Fruit fly (Drosophila melanogaster) whole organism, embryonic: ENCODE results near the gene CG11791.
A peak's percentile ranks its signal among the peaks of the same experiment; 100 is the strongest.

Experiments used
- Bteb2 ChIP-seq: fragments of 200-800 bp; sonication (Bioruptor generic); optimal IDR thresholded peaks from 2 replicates; lab custom pipeline; 2016; ENCODE audit warnings: missing biosample characterization, missing genetic modification characterization
- CG11456 ChIP-seq: fragments of 200-800 bp; sonication (Bioruptor generic); IDR thresholded peaks from 3 replicates; pipeline ENCODE4 v1.3.6; 2022; ENCODE audit warnings: missing biosample characterization, missing genetic modification characterization
- CG11723 ChIP-seq: fragments of 200-800 bp; sonication (Bioruptor generic); optimal IDR thresholded peaks from 2 replicates; lab custom pipeline; 2017; ENCODE audit warnings: missing biosample characterization, mild to moderate bottlenecking, missing genetic modification characterization
- CG12659 ChIP-seq: fragments of 200-800 bp; sonication (Bioruptor generic); optimal IDR thresholded peaks from 3 replicates; lab custom pipeline; 2017; ENCODE audit warnings: mild to moderate bottlenecking, missing biosample characterization, missing genetic modification reagents, missing genetic modification characterization
- CG12769 ChIP-seq: fragments of 200-800 bp; sonication (Bioruptor generic); optimal IDR thresholded peaks from 2 replicates; lab custom pipeline; 2019; ENCODE audit warnings: missing biosample characterization, mild to moderate bottlenecking, missing genetic modification characterization, moderate library complexity
- CG14667 ChIP-seq: fragments of 200-800 bp; sonication (Bioruptor generic); IDR thresholded peaks from 2 replicates; pipeline ENCODE4 v1.3.6; 2022; ENCODE audit warnings: missing biosample characterization, missing genetic modification characterization
- CG16779 ChIP-seq: fragments of 200-800 bp; sonication (Bioruptor generic); IDR thresholded peaks from 2 replicates; pipeline ENCODE4 v1.3.6; 2022; ENCODE audit warnings: missing biosample characterization, missing genetic modification characterization
- CG2116 ChIP-seq: fragments of 200-800 bp; sonication (Bioruptor generic); optimal IDR thresholded peaks from 3 replicates; lab custom pipeline; 2018; ENCODE audit warnings: missing biosample characterization, mild to moderate bottlenecking, missing genetic modification characterization
- CG2199 ChIP-seq: fragments of 200-800 bp; sonication (Bioruptor generic); IDR thresholded peaks from 3 replicates; pipeline ENCODE4 v1.3.6; 2022; ENCODE audit warnings: missing biosample characterization, missing genetic modification characterization
- CG31224 ChIP-seq: fragments of 200-800 bp; sonication (Bioruptor generic); IDR thresholded peaks from 2 replicates; pipeline ENCODE4 v1.3.6; 2022; ENCODE audit warnings: missing biosample characterization, missing genetic modification characterization
- CG34224 ChIP-seq: fragments of 200-800 bp; sonication (Bioruptor generic); IDR thresholded peaks from 3 replicates; pipeline ENCODE4 v1.3.6; 2022; ENCODE audit warnings: missing biosample characterization, missing genetic modification characterization; ENCODE audit not compliant: partially characterized antibody
- CG42726 ChIP-seq: fragments of 200-800 bp; sonication (Bioruptor generic); IDR thresholded peaks from 2 replicates; pipeline ENCODE4 v1.3.6; 2022; ENCODE audit warnings: missing biosample characterization, missing genetic modification characterization; ENCODE audit not compliant: partially characterized antibody
- CG6791 ChIP-seq: fragments of 200-800 bp; sonication (Bioruptor generic); IDR thresholded peaks from 3 replicates; pipeline ENCODE4 v1.3.6; 2022; ENCODE audit warnings: missing biosample characterization, missing genetic modification characterization; ENCODE audit not compliant: partially characterized antibody
- CG8290 ChIP-seq, 3 experiments: fragments of 200-800 bp; sonication (Bioruptor generic); optimal IDR thresholded peaks; 2 replicates each; lab custom pipeline; 2016 to 2019; ENCODE audit warnings: missing biosample characterization in 3 of 3, missing genetic modification characterization in 3 of 3, mild to moderate bottlenecking in 2 of 3, moderate library complexity in 1 of 3
- CG9215 ChIP-seq: fragments of 200-800 bp; sonication (Bioruptor generic); IDR thresholded peaks from 2 replicates; pipeline ENCODE4 v1.3.6; 2022; ENCODE audit warnings: missing biosample characterization, missing genetic modification characterization
- CG9609 ChIP-seq: fragments of 200-800 bp; sonication (Bioruptor generic); optimal IDR thresholded peaks from 3 replicates; lab custom pipeline; 2016; ENCODE audit warnings: missing biosample characterization, missing genetic modification characterization
- CrebB ChIP-seq: fragments of 200-800 bp; sonication (Bioruptor generic); optimal IDR thresholded peaks from 3 replicates; lab custom pipeline; 2018; ENCODE audit warnings: missing biosample characterization, mild to moderate bottlenecking, missing genetic modification characterization
- Dip2 ChIP-seq: fragments of 200-800 bp; sonication (Bioruptor generic); IDR thresholded peaks from 2 replicates; pipeline ENCODE4 v1.3.6; 2022; ENCODE audit warnings: missing biosample characterization, missing genetic modification characterization
- ERR ChIP-seq: fragments of 200-800 bp; sonication (Bioruptor generic); optimal IDR thresholded peaks from 2 replicates; lab custom pipeline; 2016; ENCODE audit warnings: missing biosample characterization, missing genetic modification characterization
- Ets65A ChIP-seq: fragments of 200-800 bp; sonication (Bioruptor generic); peaks from one replicate; lab custom pipeline; 2016; ENCODE audit warnings: missing biosample characterization, missing genetic modification characterization
- Fer2 ChIP-seq: fragments of 200-800 bp; sonication (Bioruptor generic); optimal IDR thresholded peaks from 2 replicates; lab custom pipeline; 2018; ENCODE audit warnings: missing biosample characterization, mild to moderate bottlenecking, missing genetic modification characterization, moderate library complexity
- Fer3 ChIP-seq: fragments of 200-800 bp; sonication (Bioruptor generic); optimal IDR thresholded peaks from 2 replicates; lab custom pipeline; 2018; ENCODE audit warnings: missing biosample characterization, mild to moderate bottlenecking, missing genetic modification characterization, moderate library complexity
- H15 ChIP-seq: fragments of 200-800 bp; sonication (Bioruptor generic); IDR thresholded peaks from 3 replicates; pipeline ENCODE4 v1.3.6; 2022; ENCODE audit warnings: missing biosample characterization, missing genetic modification characterization
- Mad ChIP-seq: fragments of 200-800 bp; sonication (Bioruptor generic); optimal IDR thresholded peaks from 2 replicates; lab custom pipeline; 2016; ENCODE audit warnings: missing biosample characterization, missing genetic modification characterization
- Nf-YA ChIP-seq: fragments of 200-800 bp; sonication (Bioruptor generic); IDR thresholded peaks from 2 replicates; pipeline ENCODE4 v1.3.6; 2022; ENCODE audit warnings: missing biosample characterization, missing genetic modification characterization
- Spps ChIP-seq: fragments of 200-800 bp; sonication (Bioruptor generic); optimal IDR thresholded peaks from 2 replicates; lab custom pipeline; 2018; ENCODE audit warnings: missing biosample characterization, mild to moderate bottlenecking, missing genetic modification characterization
- al ChIP-seq: fragments of 200-800 bp; sonication (Bioruptor generic); IDR thresholded peaks from 2 replicates; pipeline ENCODE4 v1.3.6; 2022; ENCODE audit warnings: missing biosample characterization, missing genetic modification characterization
- ara ChIP-seq: fragments of 200-800 bp; sonication (Bioruptor generic); IDR thresholded peaks from 2 replicates; pipeline ENCODE4 v1.3.6; 2022; ENCODE audit warnings: missing biosample characterization, missing genetic modification characterization
- az2 ChIP-seq: fragments of 200-800 bp; sonication (Bioruptor generic); optimal IDR thresholded peaks from 3 replicates; lab custom pipeline; 2016; ENCODE audit warnings: missing biosample characterization, missing genetic modification characterization
- cg ChIP-seq: fragments of 200-800 bp; sonication (Bioruptor generic); optimal IDR thresholded peaks from 3 replicates; lab custom pipeline; 2019; ENCODE audit warnings: missing biosample characterization, mild to moderate bottlenecking, missing genetic modification characterization, moderate library complexity
- da ChIP-seq: fragments of 200-800 bp; sonication (Bioruptor generic); optimal IDR thresholded peaks from 2 replicates; lab custom pipeline; 2016; ENCODE audit warnings: missing biosample characterization, missing genetic modification characterization
- danr ChIP-seq: fragments of 200-800 bp; sonication (Bioruptor generic); IDR thresholded peaks from 2 replicates; pipeline ENCODE4 v1.3.6; 2022; ENCODE audit warnings: missing biosample characterization, missing genetic modification characterization
- esg ChIP-seq: fragments of 200-800 bp; sonication (Bioruptor generic); conservative IDR thresholded peaks from 2 replicates; pipeline ENCODE4 v1.3.6; 2022; ENCODE audit warnings: missing biosample characterization, missing genetic modification characterization
- fd3F ChIP-seq: fragments of 200-800 bp; sonication (Bioruptor generic); optimal IDR thresholded peaks from 2 replicates; lab custom pipeline; 2018; ENCODE audit warnings: missing biosample characterization, mild to moderate bottlenecking, missing genetic modification characterization, moderate library complexity
- fd64A ChIP-seq: fragments of 200-800 bp; sonication (Bioruptor generic); optimal IDR thresholded peaks from 3 replicates; lab custom pipeline; 2018; ENCODE audit warnings: missing biosample characterization, mild to moderate bottlenecking, missing genetic modification characterization
- fu2 ChIP-seq: fragments of 200-800 bp; sonication (Bioruptor generic); optimal IDR thresholded peaks from 2 replicates; lab custom pipeline; 2016; ENCODE audit warnings: missing biosample characterization, missing genetic modification characterization
- gcm ChIP-seq: fragments of 200-800 bp; sonication (Bioruptor generic); optimal IDR thresholded peaks from 2 replicates; lab custom pipeline; 2019; ENCODE audit warnings: missing biosample characterization, mild to moderate bottlenecking, missing genetic modification characterization, moderate library complexity
- gcm2 ChIP-seq: fragments of 200-800 bp; sonication (Bioruptor generic); optimal IDR thresholded peaks from 2 replicates; lab custom pipeline; 2016; ENCODE audit warnings: missing biosample characterization, missing genetic modification characterization
- h ChIP-seq: fragments of >200 bp; optimal IDR thresholded peaks from 2 replicates; lab custom pipeline; 2017
- her ChIP-seq: fragments of 200-800 bp; sonication (Bioruptor generic); optimal IDR thresholded peaks from 2 replicates; lab custom pipeline; 2016; ENCODE audit warnings: missing biosample characterization, missing genetic modification characterization
- inv ChIP-seq: fragments of 200-800 bp; sonication (Bioruptor generic); IDR thresholded peaks from 2 replicates; pipeline ENCODE4 v1.3.6; 2022; ENCODE audit warnings: missing biosample characterization, missing genetic modification characterization; ENCODE audit not compliant: partially characterized antibody
- lbe ChIP-seq: fragments of 200-800 bp; sonication (Bioruptor generic); optimal IDR thresholded peaks from 2 replicates; lab custom pipeline; 2016; ENCODE audit warnings: missing biosample characterization, mild to moderate bottlenecking, missing genetic modification characterization
- pita ChIP-seq: fragments of 200-800 bp; sonication (Bioruptor generic); optimal IDR thresholded peaks from 2 replicates; lab custom pipeline; 2017; ENCODE audit warnings: missing biosample characterization, mild to moderate bottlenecking, missing genetic modification characterization
- ro ChIP-seq: fragments of 200-800 bp; sonication (Bioruptor generic); IDR thresholded peaks from 2 replicates; pipeline ENCODE4 v1.3.6; 2022; ENCODE audit warnings: missing biosample characterization, missing genetic modification characterization
- sc ChIP-seq, 3 experiments: fragments of >200 bp in 2 of 3; fragments of 200-800 bp in 1 of 3; sonication (Bioruptor generic) in 1 of 3; optimal IDR thresholded peaks; 2 replicates in 2 of 3; 3 replicates in 1 of 3; lab custom pipeline; 2017; ENCODE audit warnings: mild to moderate bottlenecking in 1 of 3, missing biosample characterization in 1 of 3, missing genetic modification characterization in 1 of 3, missing genetic modification reagents in 1 of 3
- sisA ChIP-seq: fragments of 200-800 bp; sonication (Bioruptor generic); IDR thresholded peaks from 2 replicates; pipeline ENCODE4 v1.3.6; 2022; ENCODE audit warnings: missing biosample characterization, missing genetic modification characterization
- tio ChIP-seq: fragments of 200-800 bp; sonication (Bioruptor generic); optimal IDR thresholded peaks from 2 replicates; lab custom pipeline; 2017; ENCODE audit warnings: missing biosample characterization, missing genetic modification characterization, inconsistent platforms
- trem ChIP-seq: fragments of 200-800 bp; optimal IDR thresholded peaks from 3 replicates; lab custom pipeline; 2019; ENCODE audit warnings: missing biosample characterization, mild to moderate bottlenecking, missing genetic modification characterization, moderate library complexity
- z ChIP-seq: fragments of 200-800 bp; sonication (Bioruptor generic); IDR thresholded peaks from 3 replicates; pipeline ENCODE4 v1.3.6; 2022; ENCODE audit warnings: missing biosample characterization, missing genetic modification characterization
- zf30C ChIP-seq: fragments of 200-800 bp; sonication (Bioruptor generic); optimal IDR thresholded peaks from 3 replicates; lab custom pipeline; 2018; ENCODE audit warnings: missing biosample characterization, mild to moderate bottlenecking, missing genetic modification characterization
- zfh1 ChIP-seq: fragments of 200-800 bp; sonication (Bioruptor generic); IDR thresholded peaks from 3 replicates; pipeline ENCODE4 v1.3.6; 2022; ENCODE audit warnings: missing biosample characterization, missing genetic modification characterization

CG11791 gene

DNA sequence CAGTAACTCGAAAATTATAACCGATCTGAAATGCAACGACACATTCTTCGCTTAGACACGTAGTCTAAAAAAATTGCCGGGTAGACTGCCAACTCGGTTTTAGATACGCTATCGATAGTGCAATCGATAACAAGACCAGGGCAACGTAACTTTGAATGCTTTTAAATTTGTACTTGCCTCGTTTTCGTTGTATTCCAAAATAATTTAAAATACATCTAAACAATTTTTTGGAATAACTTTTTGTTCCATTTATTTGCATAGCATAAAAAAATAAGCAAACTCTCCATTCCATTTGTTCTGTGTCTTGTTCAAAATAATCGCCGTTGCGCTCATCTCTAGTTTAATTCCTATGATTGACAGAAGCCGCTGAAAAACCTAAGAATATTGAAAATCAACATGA, 20.2 kb downstream of the CG11791 start, which contains the start of the genes Stt3B and CG11839 (continued):
- TF ChIP-seq gcm (GFP tag; lab: Kevin White, UChicago) (no peak), her (GFP tag; lab: Kevin White, UChicago) (peak; percentile 62), zf30C (GFP tag; lab: Kevin White, UChicago) (no peak), sc (optimal IDR thresholded peaks at IDR 0.05; lab: Kevin White, UChicago) (no peak), sc (GFP tag; optimal IDR thresholded peaks at IDR 0.05; lab: Kevin White, UChicago) (no peak), CG34224 (GFP tag; lab: Robert Waterston, UW) (peak; percentile 93), H15 (GFP tag; lab: Robert Waterston, UW) (no peak), Mad (peak; percentile 72), trem (peak; percentile 100), zfh1 (GFP tag; lab: Robert Waterston, UW) (peak; percentile 70), pita (GFP tag; lab: Kevin White, UChicago) (no peak), ro (no peak), CG12659 (GFP tag; lab: Kevin White, UChicago) (peak; percentile 85), Nf-YA (GFP tag; lab: Robert Waterston, UW) (peak; percentile 66), ERR (GFP tag; lab: Kevin White, UChicago) (peak; percentile 59), CG2116 (peak; percentile 85), CG12769 (tag; lab: Kevin White, UChicago) (no peak), gcm2 (GFP tag; lab: Kevin White, UChicago) (peak; percentile 45), CG11723 (GFP tag; lab: Kevin White, UChicago) (no peak), danr (GFP tag; lab: Robert Waterston, UW) (no peak), CG6791 (GFP tag; lab: Robert Waterston, UW) (peak; percentile 82), sisA (GFP tag; lab: Robert Waterston, UW) (no peak), fu2 (GFP tag; lab: Kevin White, UChicago) (peak; percentile 81), tio (GFP tag; lab: Kevin White, UChicago) (no peak), CG2199 (GFP tag; lab: Robert Waterston, UW) (0 out of 3 replicates have a peak, but pooled peaks have one; percentile 29), Fer2 (tag; lab: Kevin White, UChicago) (peak; percentile 58), CrebB (tag; lab: Kevin White, UChicago) (peak; percentile 3), lbe (GFP tag; lab: Kevin White, UChicago) (peak; percentile 73), CG9215 (GFP tag; lab: Robert Waterston, UW) (no peak), Dip2 (GFP tag; lab: Robert Waterston, UW) (no peak), az2 (GFP tag; lab: Kevin White, UChicago) (peak; percentile 66), al (GFP tag; lab: Robert Waterston, UW) (peak; percentile 73), cg (GFP tag; lab: Kevin White, UChicago) (no peak), CG31224 (GFP tag; lab: Robert Waterston, UW) (no peak), CG42726 (peak; percentile 89; the same call in 1 of the 2 replicates), da (peak; percentile 18), Bteb2 (GFP tag; lab: Kevin White, UChicago) (peak; percentile 70), z (no peak), inv (peak; percentile 89), Spps (tag; lab: Kevin White, UChicago) (peak; percentile 45), CG11456 (no peak), esg (GFP tag; lab: Robert Waterston, UW) (0 out of 2 replicates have a peak, but pooled peaks have one; percentile 23), ara (GFP tag; lab: Robert Waterston, UW) (no peak; the same call in 1 of the 2 replicates), h (lab: Kevin White, UChicago) (no peak), CG8290 (GFP tag; optimal IDR thresholded peaks at IDR 0.05; lab: Kevin White, UChicago) (peak; percentile 70), CG8290 (tag; optimal IDR thresholded peaks at IDR 0.05; lab: Kevin White, UChicago) (no peak), Ets65A (peak; percentile 97), CG9609 (GFP tag; lab: Kevin White, UChicago) (peak; percentile 74), fd64A (GFP tag; lab: Kevin White, UChicago) (no peak), CG14667 (no peak; the same call in 1 of the 2 replicates), CG16779 (no peak), Fer3 (tag; lab: Kevin White, UChicago) (peak; percentile 70), fd3F (GFP tag; lab: Kevin White, UChicago) (peak; percentile 62)
